Worm (Caenorhabditis elegans) whole organism, early embryonic: ENCODE data around the gene K09H11.4.
A peak's percentile ranks its signal among the peaks of the same experiment; 100 is the strongest.

ENCODE experiments used
- B0310.2 ChIP-seq: sonication (generic microtip); optimal IDR thresholded peaks from 2 replicates; lab custom pipeline; 2016; ENCODE audit warnings: mild to moderate bottlenecking, missing genetic modification characterization, missing compliant biosample characterization
- F13C5.2 ChIP-seq: sonication (generic microtip); optimal IDR thresholded peaks from 2 replicates; lab custom pipeline; 2017; ENCODE audit warnings: mild to moderate bottlenecking, missing genetic modification characterization, inconsistent platforms, missing compliant biosample characterization
- aly-1 ChIP-seq: sonication (generic microtip); optimal IDR thresholded peaks from 2 replicates; lab custom pipeline; 2016; ENCODE audit warnings: missing genetic modification characterization, missing compliant biosample characterization
- ama-1 ChIP-seq: fragments of 150-350 bp; optimal IDR thresholded peaks from 2 replicates; lab custom pipeline; 2014
- ceh-13 ChIP-seq: fragments of 200-800 bp; sonication (Bioruptor generic); optimal IDR thresholded peaks from 2 replicates; lab custom pipeline; 2018; ENCODE audit warnings: mild to moderate bottlenecking, missing genetic modification characterization, missing compliant biosample characterization
- ceh-36 ChIP-seq: sonication (generic microtip); optimal IDR thresholded peaks from 2 replicates; lab custom pipeline; 2016; ENCODE audit warnings: missing genetic modification characterization, inconsistent platforms, missing compliant biosample characterization
- ets-7 ChIP-seq: sonication (generic microtip); optimal IDR thresholded peaks from 2 replicates; lab custom pipeline; 2016; ENCODE audit warnings: missing genotype, missing genetic modification characterization, missing compliant biosample characterization
- flt-1 ChIP-seq: fragments of 200-800 bp; sonication (Bioruptor generic); IDR thresholded peaks from 2 replicates; pipeline ENCODE4 v1.3.6; 2022; ENCODE audit warnings: missing genetic modification characterization, missing compliant biosample characterization
- hmbx-1 ChIP-seq: sonication (generic microtip); optimal IDR thresholded peaks from 2 replicates; lab custom pipeline; 2016; ENCODE audit warnings: mild to moderate bottlenecking, missing genetic modification characterization, missing compliant biosample characterization
- hmg-4 ChIP-seq: fragments of 200-800 bp; sonication (Bioruptor generic); optimal IDR thresholded peaks from 2 replicates; lab custom pipeline; 2018; ENCODE audit warnings: mild to moderate bottlenecking, missing genetic modification characterization, missing compliant biosample characterization
- hnd-1 ChIP-seq: sonication (generic microtip); optimal IDR thresholded peaks from 2 replicates; lab custom pipeline; 2016; ENCODE audit warnings: missing genetic modification characterization, missing compliant biosample characterization
- pes-1 ChIP-seq: fragments of 200-800 bp; sonication (Bioruptor generic); IDR thresholded peaks from 2 replicates; pipeline ENCODE4 v1.3.6; 2022; ENCODE audit warnings: missing genetic modification reagents, missing genetic modification characterization, missing compliant biosample characterization
- scrt-1 ChIP-seq: fragments of 200-800 bp; sonication (Bioruptor generic); IDR thresholded peaks from 2 replicates; pipeline ENCODE4 v1.3.6; 2022; ENCODE audit warnings: missing genetic modification characterization, missing compliant biosample characterization
- tbx-11 ChIP-seq: fragments of 200-800 bp; sonication (Bioruptor generic); IDR thresholded peaks from 2 replicates; pipeline ENCODE4 v1.3.6; 2022; ENCODE audit warnings: missing genetic modification characterization, missing compliant biosample characterization
- tbx-37 ChIP-seq: fragments of 200-800 bp; sonication (Bioruptor generic); conservative IDR thresholded peaks from 2 replicates; pipeline ENCODE4 v1.3.6; 2022; ENCODE audit warnings: missing genetic modification reagents, missing genetic modification characterization, missing compliant biosample characterization
- tra-4 ChIP-seq: sonication (generic microtip); optimal IDR thresholded peaks from 2 replicates; lab custom pipeline; 2017; ENCODE audit warnings: missing genetic modification characterization, missing compliant biosample characterization

Gene K09H11.4

DNA sequence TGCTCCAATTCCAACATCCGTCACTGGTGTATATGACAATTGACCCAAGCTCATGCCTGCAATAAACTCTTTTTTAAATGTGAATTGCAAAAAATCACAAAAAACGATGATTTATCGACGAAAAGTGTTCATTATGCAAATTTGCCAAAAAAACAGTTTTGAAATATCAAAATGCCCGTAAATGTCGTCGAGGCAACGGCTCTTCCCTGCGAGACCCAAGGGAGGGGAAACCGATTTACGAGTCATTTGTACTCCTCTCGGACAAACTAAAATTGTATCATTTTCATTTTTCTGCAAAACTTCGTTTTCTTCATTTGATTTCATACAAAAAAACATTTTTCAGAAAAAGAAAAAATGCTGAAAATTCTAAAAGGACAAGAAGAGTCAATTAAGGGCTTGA lies 41.8 kb downstream of the K09H11.4 start, which contains the start of the genes hmgs-1 and F25B4.4:
TSS of gene hmgs-1 (minus strand) at position 56 of the 400 bp plus-strand sequence.
TSS of gene F25B4.4 (plus strand) at position 340 of the 400 bp plus-strand sequence.
- TF ChIP-seq F13C5.2 (tag; lab: Kevin White, UChicago): peak; percentile 42
- TF ChIP-seq scrt-1 (GFP tag; lab: Robert Waterston, UW): no peak
- 0 out of 2 replicates have a peak, but pooled peaks have one; percentile 50 for TF ChIP-seq pes-1 (GFP tag; lab: Robert Waterston, UW)

DNA sequence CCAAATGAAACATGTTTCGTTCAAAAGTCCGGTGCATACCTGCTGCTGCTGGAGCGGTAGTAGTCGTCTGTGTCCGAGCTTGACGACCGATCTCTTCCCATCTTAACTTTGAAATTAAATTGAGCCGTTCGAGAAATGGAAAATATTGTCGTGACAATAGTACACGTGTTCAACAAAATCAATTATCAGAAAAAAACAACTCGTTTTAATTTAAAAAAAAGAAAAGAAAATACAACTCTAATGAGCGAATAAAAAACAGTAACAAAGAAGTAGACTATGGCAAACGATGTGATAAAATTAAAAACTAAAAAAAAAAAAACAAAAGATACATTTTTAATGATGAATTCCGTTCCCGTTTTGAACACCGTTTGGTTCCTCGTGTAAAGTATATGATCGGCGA lies 43.8 kb downstream of the K09H11.4 start, which contains the start of gene prp-39:
TSS of gene prp-39 (minus strand) at position 101 of the 400 bp plus-strand sequence.
- no peak for TF ChIP-seq hmbx-1 (tag; lab: Kevin White, UChicago)
- TF ChIP-seq hmg-4 (GFP tag; lab: Kevin White, UChicago): no peak
- no peak for TF ChIP-seq flt-1 (GFP tag; lab: Robert Waterston, UW)
- no peak for TF ChIP-seq scrt-1 (GFP tag; lab: Robert Waterston, UW)

DNA sequence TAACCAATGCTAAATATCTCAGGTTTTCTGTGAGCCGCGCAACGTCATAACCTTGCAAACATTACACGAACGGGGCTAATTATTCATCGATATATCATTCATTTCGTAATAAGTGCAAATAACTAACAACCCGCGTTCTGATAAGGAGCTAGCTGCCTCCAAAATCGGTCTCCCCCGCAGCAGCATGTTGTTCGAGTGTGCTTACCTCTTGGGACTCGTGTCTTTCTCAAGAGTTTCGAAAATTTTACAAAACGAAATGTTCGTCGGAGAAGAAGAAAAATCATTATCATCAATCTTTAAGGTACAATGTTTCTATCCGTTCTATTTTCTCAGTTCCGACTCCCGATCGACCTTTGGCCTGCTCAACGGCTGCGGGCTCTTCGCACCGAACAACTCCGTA lies 48.4 kb downstream of the K09H11.4 start:
- TF ChIP-seq ets-7: no peak
- no peak for TF ChIP-seq pes-1 (GFP tag; lab: Robert Waterston, UW)
- TF ChIP-seq ceh-13 (GFP tag; lab: Kevin White, UChicago): no peak
- no peak for TF ChIP-seq tbx-37 (GFP tag; lab: Robert Waterston, UW)
- no peak for TF ChIP-seq B0310.2
- TF ChIP-seq tbx-11: no peak
- TF ChIP-seq hmg-4 (GFP tag; lab: Kevin White, UChicago): no peak
- TF ChIP-seq ama-1 (lab: Kevin White, UChicago): no peak
- TF ChIP-seq aly-1 (tag; lab: Kevin White, UChicago): no peak
- TF ChIP-seq F13C5.2 (tag; lab: Kevin White, UChicago): no peak

DNA sequence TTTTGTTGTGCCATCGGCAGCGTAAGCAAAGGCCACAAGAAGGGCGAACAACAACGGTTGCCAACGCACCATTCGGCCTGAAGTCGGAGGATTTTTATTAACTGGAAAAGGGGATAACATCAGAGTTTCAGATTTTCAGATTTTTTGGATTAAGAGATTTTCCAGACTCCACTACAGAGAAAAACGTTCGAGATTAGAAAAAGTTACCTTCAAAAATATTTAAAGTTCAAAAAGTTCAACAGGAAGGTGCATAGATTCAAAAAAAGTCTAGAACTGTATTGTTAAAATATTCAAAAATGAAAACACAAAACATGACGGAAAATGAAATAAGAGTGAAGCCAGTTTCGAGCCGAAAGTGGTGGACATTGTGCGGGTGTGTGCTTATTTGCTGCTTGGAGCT lies 50.4 kb downstream of the K09H11.4 start, which contains the start of gene pqn-13:
TSS of gene pqn-13 (minus strand) at position 101 of the 400 bp plus-strand sequence.
- no peak for TF ChIP-seq tbx-37 (GFP tag; lab: Robert Waterston, UW)
- no peak for TF ChIP-seq tra-4 (tag; lab: Kevin White, UChicago)
- TF ChIP-seq ama-1 (lab: Kevin White, UChicago): no peak
- no peak for TF ChIP-seq ceh-13 (GFP tag; lab: Kevin White, UChicago)
- no peak for TF ChIP-seq flt-1 (GFP tag; lab: Robert Waterston, UW)
- no peak for TF ChIP-seq hnd-1 (tag; lab: Kevin White, UChicago)
- TF ChIP-seq F13C5.2 (tag; lab: Kevin White, UChicago): no peak
- no peak for TF ChIP-seq ceh-36 (tag; lab: Kevin White, UChicago)
